Worm (Caenorhabditis elegans): ENCODE results near the gene H40L08.1.

The H40L08.1 gene

ce11 chrX:15039696-15040212, 44.1 kb downstream of the H40L08.1 start:
- no peak for TF ChIP-seq let-607 (tag; optimal IDR thresholded peaks at IDR 0.05)
- TF ChIP-seq nhr-80 (tag; optimal IDR thresholded peaks at IDR 0.05) = no peak
- no peak for TF ChIP-seq bed-1 (GFP tag; IDR thresholded peaks at IDR 0.05)
- no peak for TF ChIP-seq T07F8.4 (tag; optimal IDR thresholded peaks at IDR 0.05)
- TF ChIP-seq gei-17 (GFP tag; optimal IDR thresholded peaks at IDR 0.05) = no peak
- TF ChIP-seq somi-1 (GFP tag; optimal IDR thresholded peaks at IDR 0.05) = no peak
- TF ChIP-seq unc-62 (GFP tag; optimal IDR thresholded peaks at IDR 0.05) = no peak
- no peak for TF ChIP-seq lin-54 (GFP tag; optimal IDR thresholded peaks at IDR 0.05)
- TF ChIP-seq ccch-3 (GFP tag; optimal IDR thresholded peaks at IDR 0.05) = no peak
- TF ChIP-seq snpc-3.4 (tag; optimal IDR thresholded peaks at IDR 0.05) = no peak
- TF ChIP-seq Y56A3A.18 (GFP tag; IDR thresholded peaks at IDR 0.05) = no peak
- no peak for TF ChIP-seq K11D2.4 (GFP tag; IDR thresholded peaks at IDR 0.05)
- TF ChIP-seq nhr-27 (tag; optimal IDR thresholded peaks at IDR 0.05) = no peak

ce11 chrX:15039029-15039695, 44.7 kb downstream of the H40L08.1 start:
- TF ChIP-seq Y53F4B.3 (GFP tag; IDR thresholded peaks at IDR 0.05) = no peak
- no peak for TF ChIP-seq mes-4 (tag; optimal IDR thresholded peaks at IDR 0.05)
- TF ChIP-seq ztf-18 (tag; optimal IDR thresholded peaks at IDR 0.05) = no peak
- TF ChIP-seq lin-26 (GFP tag; IDR thresholded peaks at IDR 0.05) = no peak
- TF ChIP-seq lin-54 (GFP tag; optimal IDR thresholded peaks at IDR 0.05) = no peak
- TF ChIP-seq F57A8.1 (GFP tag; optimal IDR thresholded peaks at IDR 0.05) = no peak

- TF ChIP-seq ceh-27 (GFP tag; optimal IDR thresholded peaks at IDR 0.05) = no peak
- no peak for TF ChIP-seq pha-4 (tag; optimal IDR thresholded peaks at IDR 0.05)
- TF ChIP-seq cebp-1 (GFP tag; IDR thresholded peaks at IDR 0.05) = no peak
- TF ChIP-seq cebp-1 (tag; optimal IDR thresholded peaks at IDR 0.05) = peak; percentile 21
- TF ChIP-seq zfh-2 (GFP tag; conservative IDR thresholded peaks at IDR 0.05) = no peak
- TF ChIP-seq tlf-1 (GFP tag; optimal IDR thresholded peaks at IDR 0.05) = no peak
- peak; percentile 19 for TF ChIP-seq ZK185.1 (tag; optimal IDR thresholded peaks at IDR 0.05; ENCODE audit: poor library complexity, severe bottlenecking)
- peak; percentile 41 for TF ChIP-seq chd-7 (tag; optimal IDR thresholded peaks at IDR 0.05)
- peak; percentile 28; the same call in 1 of the 2 replicates for TF ChIP-seq nfyb-1 (GFP tag; IDR thresholded peaks at IDR 0.05)
- no peak for TF ChIP-seq snpc-1.3 (tag; optimal IDR thresholded peaks at IDR 0.05; ENCODE audit: insufficient read depth)
- peak; percentile 65 for TF ChIP-seq repo-1 (tag; optimal IDR thresholded peaks at IDR 0.05)
- TF ChIP-seq tbx-9 (tag; optimal IDR thresholded peaks at IDR 0.05; ENCODE audit: borderline replicate concordance) = no peak
- TF ChIP-seq F10E7.11 (tag; optimal IDR thresholded peaks at IDR 0.05) = no peak
- TF ChIP-seq F22D6.2 (tag; optimal IDR thresholded peaks at IDR 0.05) = peak; percentile 17
- no peak for TF ChIP-seq Y79H2A.3 (GFP tag; conservative IDR thresholded peaks at IDR 0.05)
- TF ChIP-seq nfya-1 (tag; optimal IDR thresholded peaks at IDR 0.05; ENCODE audit: borderline replicate concordance, insufficient read depth) = no peak
- TF ChIP-seq madf-3 (GFP tag; IDR thresholded peaks at IDR 0.05) = peak; percentile 59; the same call in 1 of the 2 replicates
- TF ChIP-seq F49E8.2 (tag; optimal IDR thresholded peaks at IDR 0.05; ENCODE audit: insufficient read depth) = no peak
- TF ChIP-seq nhr-27 (tag; optimal IDR thresholded peaks at IDR 0.05) = no peak
- TF ChIP-seq Y56A3A.18 (GFP tag; IDR thresholded peaks at IDR 0.05) = no peak
- peak; percentile 16 for TF ChIP-seq athp-1 (tag; optimal IDR thresholded peaks at IDR 0.05)
- TF ChIP-seq lsl-1 (GFP tag; optimal IDR thresholded peaks at IDR 0.05) = no peak
- no peak for TF ChIP-seq aptf-3 (GFP tag; IDR thresholded peaks at IDR 0.05)
- TF ChIP-seq sptf-2 (GFP tag; optimal IDR thresholded peaks at IDR 0.05) = no peak
- TF ChIP-seq lin-40 (tag; optimal IDR thresholded peaks at IDR 0.05) = peak; percentile 51
Observed at ce11 chrX:15036287-15036686, 47.6 kb downstream of the H40L08.1 start.
